Worm (Caenorhabditis elegans) whole organism, L4 larva: ENCODE results near the gene clec-184.

Experiments
- D1046.2 ChIP-seq: fragments of 200-800 bp; sonication (Bioruptor generic); IDR thresholded peaks from 2 replicates; pipeline ENCODE4 v1.3.6; 2022; ENCODE audit warnings: missing genetic modification characterization, missing compliant biosample characterization
- F26F4.8 ChIP-seq: fragments of 200-800 bp; sonication (Bioruptor generic); conservative IDR thresholded peaks from 2 replicates; pipeline ENCODE4 v1.3.6; 2022; ENCODE audit warnings: missing genetic modification characterization, missing compliant biosample characterization
- F37D6.2 ChIP-seq: sonication (generic microtip); optimal IDR thresholded peaks from 2 replicates; lab custom pipeline; 2016; ENCODE audit warnings: mild to moderate bottlenecking, missing genetic modification characterization, missing compliant biosample characterization
- F44E2.7 ChIP-seq: fragments of 200-800 bp; sonication (Bioruptor generic); IDR thresholded peaks from 2 replicates; pipeline ENCODE4 v2.1.2; 2022; ENCODE audit warnings: missing genetic modification characterization, missing compliant biosample characterization
- Y48G9A.11 ChIP-seq: fragments of 200-800 bp; sonication (Bioruptor generic); IDR thresholded peaks from 2 replicates; pipeline ENCODE4 v1.3.6; 2022; ENCODE audit warnings: missing genetic modification reagents, missing genetic modification characterization, missing compliant biosample characterization
- Y5F2A.4 ChIP-seq: fragments of 200-800 bp; sonication (Bioruptor generic); optimal IDR thresholded peaks from 2 replicates; lab custom pipeline; 2018; ENCODE audit warnings: mild to moderate bottlenecking, missing genetic modification characterization, missing compliant biosample characterization
- Y75B8A.6 ChIP-seq: fragments of 200-800 bp; sonication (Bioruptor generic); IDR thresholded peaks from 2 replicates; pipeline ENCODE4 v1.3.6; 2022; ENCODE audit warnings: missing genetic modification reagents, missing genetic modification characterization, missing compliant biosample characterization
- aly-2 ChIP-seq: sonication (generic microtip); optimal IDR thresholded peaks from 2 replicates; lab custom pipeline; 2018; ENCODE audit warnings: missing biosample characterization, missing genetic modification characterization
- ceh-44 ChIP-seq: fragments of 200-800 bp; sonication (Bioruptor generic); IDR thresholded peaks from 2 replicates; pipeline ENCODE4 v1.3.6; 2022; ENCODE audit warnings: missing genetic modification reagents, missing genetic modification characterization, missing compliant biosample characterization
- ceh-82 ChIP-seq: sonication (generic microtip); optimal IDR thresholded peaks from 2 replicates; lab custom pipeline; 2017; ENCODE audit warnings: missing biosample characterization, missing genetic modification characterization
- daf-12 ChIP-seq: fragments of 150-350 bp; optimal IDR thresholded peaks from 2 replicates; lab custom pipeline; 2014; ENCODE audit warnings: missing biosample characterization, missing genetic modification reagents, missing genetic modification characterization
- daf-16 ChIP-seq, 3 experiments: sonication (generic microtip); optimal IDR thresholded peaks; 2 replicates each; lab custom pipeline; 2016 to 2017; ENCODE audit warnings: missing genetic modification characterization in 3 of 3, missing genetic modification reagents in 3 of 3, mild to moderate bottlenecking in 2 of 3, missing compliant biosample characterization in 2 of 3, missing biosample characterization in 1 of 3, moderate library complexity in 1 of 3
- daf-19 ChIP-seq: fragments of 200-800 bp; sonication (Bioruptor generic); conservative IDR thresholded peaks from 2 replicates; pipeline ENCODE4 v1.3.6; 2022; ENCODE audit warnings: missing genetic modification characterization, missing compliant biosample characterization
- dmd-6 ChIP-seq: fragments of 200-800 bp; sonication (Bioruptor generic); IDR thresholded peaks from 2 replicates; pipeline ENCODE4 v1.3.6; 2022; ENCODE audit warnings: missing genetic modification reagents, missing genetic modification characterization, missing compliant biosample characterization
- dmd-8 ChIP-seq: fragments of 200-800 bp; sonication (Bioruptor generic); IDR thresholded peaks from 2 replicates; pipeline ENCODE4 v1.3.6; 2022; ENCODE audit warnings: missing genetic modification characterization, missing compliant biosample characterization
- dve-1 ChIP-seq: sonication (generic microtip); optimal IDR thresholded peaks from 2 replicates; lab custom pipeline; 2017; ENCODE audit warnings: antibody characterized with exemption, mild to moderate bottlenecking, missing genetic modification characterization, missing compliant biosample characterization; ENCODE audit not compliant: insufficient read depth
- egl-43 ChIP-seq: fragments of 200-800 bp; sonication (Bioruptor generic); IDR thresholded peaks from 2 replicates; pipeline ENCODE4 v1.3.6; 2022; ENCODE audit warnings: missing genetic modification reagents, missing genetic modification characterization, missing compliant biosample characterization
- fkh-10 ChIP-seq: fragments of 150-350 bp; optimal IDR thresholded peaks from 2 replicates; lab custom pipeline; 2014; ENCODE audit warnings: missing biosample characterization, missing genetic modification reagents, missing genetic modification characterization
- hif-1 ChIP-seq, 2 experiments: sonication (generic microtip); optimal IDR thresholded peaks; 2 replicates each; lab custom pipeline; 2016 to 2017; ENCODE audit warnings: missing compliant biosample characterization in 2 of 2, missing genetic modification characterization in 2 of 2, missing genetic modification reagents in 2 of 2, missing genotype in 2 of 2, mild to moderate bottlenecking in 1 of 2
- hlh-11 ChIP-seq: fragments of 200-800 bp; sonication (Bioruptor generic); optimal IDR thresholded peaks from 2 replicates; lab custom pipeline; 2018; ENCODE audit warnings: mild to moderate bottlenecking, missing genetic modification characterization, missing compliant biosample characterization
- hlh-30 ChIP-seq: sonication (generic microtip); optimal IDR thresholded peaks from 2 replicates; lab custom pipeline; 2017; ENCODE audit warnings: antibody characterized with exemption, mild to moderate bottlenecking, missing genetic modification characterization, missing compliant biosample characterization; ENCODE audit not compliant: insufficient read depth
- hmg-1.1 ChIP-seq: fragments of 200-800 bp; sonication (Bioruptor generic); IDR thresholded peaks from 2 replicates; pipeline ENCODE4 v1.3.6; 2022; ENCODE audit warnings: missing genetic modification reagents, missing genetic modification characterization, missing compliant biosample characterization
- lim-7 ChIP-seq: fragments of 200-800 bp; sonication (Bioruptor generic); IDR thresholded peaks from 2 replicates; pipeline ENCODE4 v1.3.6; 2022; ENCODE audit warnings: missing genetic modification characterization, missing compliant biosample characterization
- lin-13 ChIP-seq: fragments of 150-350 bp; optimal IDR thresholded peaks from 2 replicates; lab custom pipeline; 2014; ENCODE audit warnings: missing biosample characterization, missing genetic modification reagents, missing genetic modification characterization
- lin-38 ChIP-seq: fragments of 200-800 bp; sonication (Bioruptor generic); IDR thresholded peaks from 2 replicates; pipeline ENCODE4 v1.3.6; 2022; ENCODE audit warnings: missing genetic modification reagents, missing genetic modification characterization, missing compliant biosample characterization
- lir-3 ChIP-seq: sonication (generic microtip); optimal IDR thresholded peaks from 2 replicates; lab custom pipeline; 2016; ENCODE audit warnings: mild to moderate bottlenecking, missing genetic modification characterization, missing compliant biosample characterization
- madf-9 ChIP-seq: fragments of 200-800 bp; sonication (Bioruptor generic); conservative IDR thresholded peaks from 2 replicates; pipeline ENCODE4 v1.3.6; 2022; ENCODE audit warnings: missing genetic modification reagents, missing genetic modification characterization, missing compliant biosample characterization
- mes-2 ChIP-seq: sonication (generic microtip); optimal IDR thresholded peaks from 2 replicates; lab custom pipeline; 2016; ENCODE audit warnings: missing genotype, mild to moderate bottlenecking, missing genetic modification characterization, missing compliant biosample characterization; ENCODE audit not compliant: poor library complexity, severe bottlenecking
- nhr-102 ChIP-seq: sonication (generic microtip); optimal IDR thresholded peaks from 2 replicates; lab custom pipeline; 2016; ENCODE audit warnings: mild to moderate bottlenecking, missing genetic modification characterization, moderate library complexity, missing compliant biosample characterization
- nhr-11 ChIP-seq: fragments of 150-350 bp; optimal IDR thresholded peaks from 2 replicates; lab custom pipeline; 2014; ENCODE audit warnings: missing biosample characterization, missing genetic modification characterization
- nhr-111 ChIP-seq: fragments of 200-800 bp; sonication (Bioruptor generic); optimal IDR thresholded peaks from 2 replicates; lab custom pipeline; 2018; ENCODE audit warnings: mild to moderate bottlenecking, missing genetic modification characterization, missing compliant biosample characterization
- nhr-48 ChIP-seq: sonication (generic microtip); optimal IDR thresholded peaks from 2 replicates; lab custom pipeline; 2016; ENCODE audit warnings: mild to moderate bottlenecking, missing genetic modification characterization, missing compliant biosample characterization
- sdz-12 ChIP-seq: fragments of 200-800 bp; sonication (Bioruptor generic); optimal IDR thresholded peaks from 2 replicates; lab custom pipeline; 2018; ENCODE audit warnings: mild to moderate bottlenecking, missing genetic modification characterization, missing compliant biosample characterization
- skn-1 ChIP-seq: fragments of 150-350 bp; optimal IDR thresholded peaks from 2 replicates; lab custom pipeline; 2014; ENCODE audit warnings: missing biosample characterization, missing genetic modification characterization
- snpc-1.2 ChIP-seq: fragments of 200-800 bp; sonication (Bioruptor generic); IDR thresholded peaks from 2 replicates; pipeline ENCODE4 v1.3.6; 2022; ENCODE audit warnings: missing genetic modification reagents, missing genetic modification characterization, missing compliant biosample characterization
- spr-1 ChIP-seq: sonication (generic microtip); optimal IDR thresholded peaks from 2 replicates; lab custom pipeline; 2016; ENCODE audit warnings: mild to moderate bottlenecking, missing genetic modification characterization, missing compliant biosample characterization
- tag-97 ChIP-seq: fragments of 200-800 bp; sonication (Bioruptor generic); IDR thresholded peaks from 2 replicates; pipeline ENCODE4 v1.3.6; 2022; ENCODE audit warnings: missing genetic modification characterization, missing compliant biosample characterization
- zfp-2 ChIP-seq: sonication (generic microtip); optimal IDR thresholded peaks from 2 replicates; lab custom pipeline; 2016; ENCODE audit warnings: mild to moderate bottlenecking, missing genetic modification characterization, missing compliant biosample characterization
- zfp-3 ChIP-seq: fragments of 200-800 bp; sonication (Bioruptor generic); conservative IDR thresholded peaks from 2 replicates; pipeline ENCODE4 v1.3.6; 2022; ENCODE audit warnings: missing genetic modification reagents, missing genetic modification characterization, missing compliant biosample characterization

clec-184 gene

ce11 chrIV:12416629-12417404 is 15.6 kb upstream of the clec-184 start (continued):
- peak; percentile 42; the same call in 1 of the 2 replicates for TF ChIP-seq dmd-8 (GFP tag; lab: Robert Waterston, UW)
- peak; percentile 21 for TF ChIP-seq sdz-12 (GFP tag; lab: Kevin White, UChicago)
- TF ChIP-seq lin-38: peak; percentile 64; the same call in 1 of the 2 replicates
- TF ChIP-seq madf-9 (GFP tag; lab: Robert Waterston, UW): 0 out of 2 replicates have a peak, but pooled peaks have one; percentile 8
- peak; percentile 69; the same call in 1 of the 2 replicates for TF ChIP-seq snpc-1.2
- no peak for TF ChIP-seq hif-1 (tag; optimal IDR thresholded peaks at IDR 0.05; lab: Kevin White, UChicago)
- TF ChIP-seq zfp-3: no peak
- TF ChIP-seq nhr-111 (GFP tag; lab: Kevin White, UChicago): no peak
- no peak for TF ChIP-seq nhr-11 (tag; lab: Kevin White, UChicago)
- TF ChIP-seq lir-3 (tag; lab: Kevin White, UChicago): peak; percentile 45
- no peak for TF ChIP-seq Y75B8A.6
- peak; percentile 13 for TF ChIP-seq dve-1 (tag; lab: Kevin White, UChicago)
- no peak for TF ChIP-seq fkh-10
- peak; percentile 20 for TF ChIP-seq nhr-48 (tag; lab: Kevin White, UChicago)
- TF ChIP-seq F26F4.8 (GFP tag; lab: Robert Waterston, UW): peak; percentile 72
- no peak for TF ChIP-seq tag-97 (GFP tag; lab: Robert Waterston, UW)
- TF ChIP-seq daf-12 (tag; lab: Kevin White, UChicago): no peak
- no peak for TF ChIP-seq nhr-102 (tag; lab: Kevin White, UChicago)
- TF ChIP-seq F44E2.7: 0 out of 2 replicates have a peak, but pooled peaks have one; percentile 5
- TF ChIP-seq zfp-2 (tag; lab: Kevin White, UChicago): no peak
- TF ChIP-seq mes-2 (tag; lab: Kevin White, UChicago): peak; percentile 56
- no peak for TF ChIP-seq hlh-30 (tag; lab: Kevin White, UChicago)
- peak; percentile 63 for TF ChIP-seq lim-7 (GFP tag; lab: Robert Waterston, UW)
- TF ChIP-seq spr-1 (tag; lab: Kevin White, UChicago): peak; percentile 50
- no peak for TF ChIP-seq ceh-82 (tag; lab: Kevin White, UChicago)
- no peak for TF ChIP-seq ceh-44 (GFP tag; lab: Robert Waterston, UW)
- no peak for TF ChIP-seq F37D6.2 (tag; lab: Kevin White, UChicago)
- peak; percentile 55 for TF ChIP-seq hmg-1.1 (GFP tag; lab: Robert Waterston, UW)
- TF ChIP-seq lin-13 (GFP tag; lab: Kevin White, UChicago): no peak
- TF ChIP-seq daf-16 (GFP tag; optimal IDR thresholded peaks at IDR 0.05; lab: Kevin White, UChicago): peak in 1 of 2 experiments; percentile 31
- TF ChIP-seq daf-16 (tag; optimal IDR thresholded peaks at IDR 0.05; lab: Kevin White, UChicago): peak; percentile 45
- peak; percentile 19 for TF ChIP-seq hlh-11
- TF ChIP-seq dmd-6: peak; percentile 35
- peak; percentile 73 for TF ChIP-seq egl-43 (GFP tag; lab: Robert Waterston, UW)
- TF ChIP-seq Y5F2A.4: no peak
- no peak; the same call in 1 of the 2 replicates for TF ChIP-seq D1046.2 (GFP tag; lab: Robert Waterston, UW)
- TF ChIP-seq Y48G9A.11 (GFP tag; lab: Robert Waterston, UW): peak; percentile 28; the same call in 1 of the 2 replicates
- TF ChIP-seq daf-19 (GFP tag; lab: Robert Waterston, UW): peak; percentile 63; the same call in 1 of the 2 replicates
- no peak for TF ChIP-seq skn-1 (tag; lab: Kevin White, UChicago)
- TF ChIP-seq aly-2 (tag; lab: Kevin White, UChicago): no peak
